Worm (Caenorhabditis elegans) whole organism, L4 larva: ENCODE measurements around the gene srbc-40.

Experiments
- F10B5.3 ChIP-seq: sonication (generic microtip); optimal IDR thresholded peaks from 2 replicates; lab custom pipeline; 2016; ENCODE audit warnings: mild to moderate bottlenecking, missing genetic modification characterization, missing compliant biosample characterization
- F26F4.8 ChIP-seq: fragments of 200-800 bp; sonication (Bioruptor generic); conservative IDR thresholded peaks from 2 replicates; pipeline ENCODE4 v1.3.6; 2022; ENCODE audit warnings: missing genetic modification characterization, missing compliant biosample characterization
- F37D6.2 ChIP-seq: sonication (generic microtip); optimal IDR thresholded peaks from 2 replicates; lab custom pipeline; 2016; ENCODE audit warnings: mild to moderate bottlenecking, missing genetic modification characterization, missing compliant biosample characterization
- F49E8.2 ChIP-seq: sonication (generic microtip); optimal IDR thresholded peaks from 2 replicates; lab custom pipeline; 2016; ENCODE audit warnings: missing compliant biosample characterization, mild to moderate bottlenecking, missing genetic modification characterization, borderline replicate concordance
- T20F7.1 ChIP-seq: fragments of 200-800 bp; sonication (Bioruptor generic); optimal IDR thresholded peaks from 2 replicates; lab custom pipeline; 2018; ENCODE audit warnings: mild to moderate bottlenecking, missing genetic modification characterization, missing compliant biosample characterization
- Y105C5A.15 ChIP-seq: fragments of 200-800 bp; sonication (Bioruptor generic); IDR thresholded peaks from 2 replicates; pipeline ENCODE4 v1.3.6; 2022; ENCODE audit warnings: missing genetic modification characterization, missing compliant biosample characterization
- Y5F2A.4 ChIP-seq: fragments of 200-800 bp; sonication (Bioruptor generic); optimal IDR thresholded peaks from 2 replicates; lab custom pipeline; 2018; ENCODE audit warnings: mild to moderate bottlenecking, missing genetic modification characterization, missing compliant biosample characterization
- Y75B8A.6 ChIP-seq: fragments of 200-800 bp; sonication (Bioruptor generic); IDR thresholded peaks from 2 replicates; pipeline ENCODE4 v1.3.6; 2022; ENCODE audit warnings: missing genetic modification reagents, missing genetic modification characterization, missing compliant biosample characterization
- ama-1 ChIP-seq: fragments of 150-350 bp; optimal IDR thresholded peaks from 2 replicates; lab custom pipeline; 2014; ENCODE audit warnings: inconsistent platforms, mixed read lengths
- ceh-20 ChIP-seq: fragments of 200-800 bp; sonication (Bioruptor generic); IDR thresholded peaks from 2 replicates; pipeline ENCODE4 v1.3.6; 2022; ENCODE audit warnings: missing genetic modification reagents, missing genetic modification characterization, missing compliant biosample characterization
- ceh-28 ChIP-seq: fragments of 150-350 bp; optimal IDR thresholded peaks from 2 replicates; lab custom pipeline; 2014; ENCODE audit warnings: missing biosample characterization, missing genetic modification reagents, missing genetic modification characterization
- ceh-44 ChIP-seq: fragments of 200-800 bp; sonication (Bioruptor generic); IDR thresholded peaks from 2 replicates; pipeline ENCODE4 v1.3.6; 2022; ENCODE audit warnings: missing genetic modification reagents, missing genetic modification characterization, missing compliant biosample characterization
- daf-8 ChIP-seq: fragments of 200-800 bp; sonication (Bioruptor generic); IDR thresholded peaks from 2 replicates; pipeline ENCODE4 v1.3.6; 2022; ENCODE audit warnings: missing genetic modification characterization, missing compliant biosample characterization
- dmd-8 ChIP-seq: fragments of 200-800 bp; sonication (Bioruptor generic); IDR thresholded peaks from 2 replicates; pipeline ENCODE4 v1.3.6; 2022; ENCODE audit warnings: missing genetic modification characterization, missing compliant biosample characterization
- dpl-1 ChIP-seq: fragments of 150-350 bp; optimal IDR thresholded peaks from 2 replicates; lab custom pipeline; 2014; ENCODE audit warnings: missing biosample characterization, missing genetic modification reagents, missing genetic modification characterization
- duxl-1 ChIP-seq: sonication (generic microtip); optimal IDR thresholded peaks from 2 replicates; lab custom pipeline; 2016; ENCODE audit warnings: mild to moderate bottlenecking, missing genetic modification characterization, moderate library complexity, missing compliant biosample characterization; ENCODE audit not compliant: poor library complexity
- dve-1 ChIP-seq: sonication (generic microtip); optimal IDR thresholded peaks from 2 replicates; lab custom pipeline; 2017; ENCODE audit warnings: antibody characterized with exemption, mild to moderate bottlenecking, missing genetic modification characterization, missing compliant biosample characterization; ENCODE audit not compliant: insufficient read depth
- egl-43 ChIP-seq: fragments of 200-800 bp; sonication (Bioruptor generic); IDR thresholded peaks from 2 replicates; pipeline ENCODE4 v1.3.6; 2022; ENCODE audit warnings: missing genetic modification reagents, missing genetic modification characterization, missing compliant biosample characterization
- fos-1 ChIP-seq: fragments of 150-350 bp; optimal IDR thresholded peaks from 2 replicates; lab custom pipeline; 2014; ENCODE audit warnings: missing biosample characterization, missing genetic modification characterization
- hlh-30 ChIP-seq: sonication (generic microtip); optimal IDR thresholded peaks from 2 replicates; lab custom pipeline; 2017; ENCODE audit warnings: antibody characterized with exemption, mild to moderate bottlenecking, missing genetic modification characterization, missing compliant biosample characterization; ENCODE audit not compliant: insufficient read depth
- lin-1 ChIP-seq: fragments of 200-800 bp; sonication (Bioruptor generic); IDR thresholded peaks from 2 replicates; pipeline ENCODE4 v1.3.6; 2022; ENCODE audit warnings: missing genetic modification reagents, missing genetic modification characterization, missing compliant biosample characterization
- lsy-2 ChIP-seq, 2 experiments: fragments of 150-350 bp in 1 of 2; sonication (generic microtip) in 1 of 2; optimal IDR thresholded peaks; 2 replicates each; lab custom pipeline; 2014 to 2017; ENCODE audit warnings: missing biosample characterization in 2 of 2, missing genetic modification characterization in 2 of 2
- nhr-25 ChIP-seq: sonication (generic microtip); optimal IDR thresholded peaks from 2 replicates; lab custom pipeline; 2017; ENCODE audit warnings: missing genetic modification characterization, mild to moderate bottlenecking, missing compliant biosample characterization, antibody characterized with exemption, moderate library complexity, borderline replicate concordance; ENCODE audit not compliant: insufficient read depth
- nhr-42 ChIP-seq: fragments of 200-800 bp; sonication (Bioruptor generic); IDR thresholded peaks from 2 replicates; pipeline ENCODE4 v1.3.6; 2022; ENCODE audit warnings: missing genetic modification characterization, missing compliant biosample characterization
- nhr-77 ChIP-seq: fragments of 150-350 bp; optimal IDR thresholded peaks from 2 replicates; lab custom pipeline; 2014; ENCODE audit warnings: missing biosample characterization, missing genetic modification characterization
- set-16 ChIP-seq: fragments of 200-800 bp; sonication (Bioruptor generic); IDR thresholded peaks from 2 replicates; pipeline ENCODE4 v1.3.6; 2022; ENCODE audit warnings: missing genetic modification reagents, missing genetic modification characterization, missing compliant biosample characterization
- unc-130 ChIP-seq: sonication (generic microtip); optimal IDR thresholded peaks from 2 replicates; lab custom pipeline; 2016; ENCODE audit warnings: missing genetic modification reagents, missing genetic modification characterization, missing compliant biosample characterization
- vab-7 ChIP-seq: fragments of 200-800 bp; sonication (Bioruptor generic); IDR thresholded peaks from 2 replicates; pipeline ENCODE4 v1.3.6; 2022; ENCODE audit warnings: missing genetic modification reagents, missing genetic modification characterization, missing compliant biosample characterization
- zag-1 ChIP-seq: fragments of 150-350 bp; optimal IDR thresholded peaks from 2 replicates; lab custom pipeline; 2014; ENCODE audit warnings: missing biosample characterization, missing genetic modification characterization
- zfp-3 ChIP-seq: fragments of 200-800 bp; sonication (Bioruptor generic); conservative IDR thresholded peaks from 2 replicates; pipeline ENCODE4 v1.3.6; 2022; ENCODE audit warnings: missing genetic modification reagents, missing genetic modification characterization, missing compliant biosample characterization
- zip-2 ChIP-seq: fragments of 150-350 bp; optimal IDR thresholded peaks from 2 replicates; lab custom pipeline; 2014; ENCODE audit warnings: missing biosample characterization, missing genetic modification characterization
- ztf-11 ChIP-seq: fragments of 150-350 bp; optimal IDR thresholded peaks from 2 replicates; lab custom pipeline; 2014; ENCODE audit warnings: missing biosample characterization, missing genetic modification characterization
- ztf-7 ChIP-seq: fragments of 150-350 bp; optimal IDR thresholded peaks from 2 replicates; lab custom pipeline; 2014; ENCODE audit warnings: missing biosample characterization, missing genetic modification characterization

srbc-40 gene

ce11 chrV:752679-753333, 33.2 kb upstream of the srbc-40 start, which contains the start of the genes str-262 and srp-1:
str-262 (minus strand) TSS chrV:752779.
srp-1 (plus strand) TSS chrV:753283.
- TF ChIP-seq lin-1 (GFP tag; lab: Robert Waterston, UW): no peak
- no peak for TF ChIP-seq hlh-30 (tag; lab: Kevin White, UChicago)
- TF ChIP-seq ceh-20: no peak
- no peak for TF ChIP-seq ztf-11 (tag; lab: Kevin White, UChicago)
- TF ChIP-seq zfp-3: no peak
- no peak for TF ChIP-seq ceh-28
- no peak for TF ChIP-seq zip-2 (tag; lab: Kevin White, UChicago)
- TF ChIP-seq ceh-44 (GFP tag; lab: Robert Waterston, UW): no peak
- TF ChIP-seq nhr-77 (tag; lab: Kevin White, UChicago): no peak
- TF ChIP-seq set-16 (GFP tag; lab: Robert Waterston, UW): no peak
- TF ChIP-seq F37D6.2 (tag; lab: Kevin White, UChicago): no peak
- TF ChIP-seq T20F7.1 (GFP tag; lab: Kevin White, UChicago): no peak
- TF ChIP-seq Y5F2A.4 (GFP tag; lab: Kevin White, UChicago): no peak
- TF ChIP-seq Y75B8A.6 (GFP tag; lab: Robert Waterston, UW): no peak
- no peak for TF ChIP-seq duxl-1
- TF ChIP-seq F10B5.3 (tag; lab: Kevin White, UChicago): no peak
- TF ChIP-seq unc-130: no peak
- no peak for TF ChIP-seq fos-1 (tag; lab: Kevin White, UChicago)
- no peak for TF ChIP-seq vab-7 (GFP tag; lab: Robert Waterston, UW)
- no peak for TF ChIP-seq nhr-25 (tag; lab: Kevin White, UChicago)

DNA sequence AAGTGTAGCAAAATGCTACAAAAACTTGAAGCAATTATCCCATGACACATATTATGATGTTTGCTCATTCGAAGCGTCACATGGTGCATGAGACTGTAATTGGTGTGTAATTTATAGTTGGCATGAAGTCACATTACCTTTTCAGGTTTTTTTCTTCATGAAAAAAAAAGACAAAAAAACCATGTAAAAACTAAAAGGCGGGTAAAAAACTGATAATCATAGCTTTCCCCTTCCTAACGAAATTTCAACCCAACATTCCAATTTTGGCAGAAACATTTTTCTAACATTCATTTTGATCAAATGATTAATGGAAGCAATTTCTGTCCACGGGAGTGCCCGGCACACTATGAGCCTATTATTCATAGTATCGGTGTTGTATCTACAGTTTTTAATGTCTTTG, 28.4 kb upstream of the srbc-40 start, which contains the start of gene sri-4:
Gene sri-4 (plus strand): TSS at position 301 of the 400 bp plus-strand sequence.
- no peak for TF ChIP-seq lsy-2 (tag; optimal IDR thresholded peaks at IDR 0.05; lab: Kevin White, UChicago)

ce11 chrV:743348-743747, 23.7 kb upstream of the srbc-40 start, which contains the start of gene str-134:
str-134 (plus strand) TSS chrV:743648.
- no peak for TF ChIP-seq dve-1
- no peak for TF ChIP-seq F10B5.3 (tag; lab: Kevin White, UChicago)
- TF ChIP-seq ztf-7 (tag; lab: Kevin White, UChicago): no peak
- no peak for TF ChIP-seq zag-1
- TF ChIP-seq lsy-2 (tag; optimal IDR thresholded peaks at IDR 0.05; lab: Kevin White, UChicago): no peak
- TF ChIP-seq F49E8.2 (tag; lab: Kevin White, UChicago): no peak
- TF ChIP-seq egl-43: no peak
- no peak for TF ChIP-seq dpl-1 (GFP tag; lab: Kevin White, UChicago)
- TF ChIP-seq Y105C5A.15 (GFP tag; lab: Robert Waterston, UW): no peak
- TF ChIP-seq F26F4.8: no peak
- no peak for TF ChIP-seq daf-8 (GFP tag; lab: Robert Waterston, UW)
- no peak for TF ChIP-seq nhr-42 (GFP tag; lab: Robert Waterston, UW)
- TF ChIP-seq nhr-77 (tag; lab: Kevin White, UChicago): no peak
- no peak for TF ChIP-seq zip-2 (tag; lab: Kevin White, UChicago)
- TF ChIP-seq, all 104 proteins: peak for 0

ce11 chrV:741820-742219, 22.2 kb upstream of the srbc-40 start, which contains the start of gene C05E4.7:
C05E4.7 (plus strand) TSS chrV:742120.
- TF ChIP-seq ama-1 (lab: Kevin White, UChicago): no peak
- TF ChIP-seq dmd-8 (GFP tag; lab: Robert Waterston, UW): no peak
- TF ChIP-seq, all 104 proteins: peak for 0
